Fruit fly (Drosophila melanogaster) Kc167 (cell line): ENCODE measurements around the gene alphaKap4.

Experiments used
- Myc ChIP-seq: fragments of >200 bp; optimal IDR thresholded peaks from 2 replicates; lab custom pipeline; 2017; ENCODE audit warnings: missing external identifiers
- psq ChIP-seq: fragments of >200 bp; optimal IDR thresholded peaks from 2 replicates; lab custom pipeline; 2017; ENCODE audit warnings: missing external identifiers
- ttk ChIP-seq: sonication (Bioruptor generic); optimal IDR thresholded peaks from 2 replicates; lab custom pipeline; 2017; ENCODE audit warnings: missing external identifiers

- no peak for TF ChIP-seq Myc
- no peak for TF ChIP-seq ttk (lab: Kevin White, UChicago)
- no peak for TF ChIP-seq psq (lab: Kevin White, UChicago)
These were observed 31.4 kb downstream of the alphaKap4 start for dm6 chr3L:5979460-5979859.
